Fruit fly (Drosophila melanogaster): ENCODE results near the gene GABA-B-R1.

Gene GABA-B-R1

DNA sequence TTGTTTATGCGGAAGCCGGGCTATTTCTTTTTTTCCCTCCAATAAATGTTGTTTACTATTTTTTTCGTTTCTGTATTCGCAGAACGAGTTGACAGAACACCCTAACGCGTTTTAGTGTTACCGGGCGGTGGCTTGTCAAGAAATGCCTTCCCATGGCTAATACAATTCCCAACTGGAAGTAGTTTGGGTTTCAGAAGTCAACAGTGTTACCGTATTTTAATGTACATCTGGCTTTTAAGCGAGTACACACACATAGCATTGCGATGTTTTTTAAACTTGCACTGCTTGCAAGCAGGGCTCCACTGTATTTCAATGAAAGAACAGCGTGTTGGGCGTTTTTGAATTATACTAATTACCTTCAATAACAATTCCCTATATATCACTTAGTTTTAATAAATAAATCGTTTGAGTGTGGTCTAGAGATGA, 44.5 kb downstream of the GABA-B-R1 start, which contains the start of gene TfIIS (continued):
- TF ChIP-seq cwo (GFP tag; optimal IDR thresholded peaks at IDR 0.05) (no peak), tll (GFP tag; optimal IDR thresholded peaks at IDR 0.05) (peak in 1 of 2 experiments; percentile 94), H2.0 (GFP tag; IDR thresholded peaks at IDR 0.05) (no peak), NC2β (GFP tag; optimal IDR thresholded peaks at IDR 0.05) (peak; percentile 47), CG4707 (GFP tag; optimal IDR thresholded peaks at IDR 0.05) (no peak), CG6654 (GFP tag; optimal IDR thresholded peaks at IDR 0.05) (no peak), dan (GFP tag; IDR thresholded peaks at IDR 0.05) (no peak), HLHmδ (GFP tag; optimal IDR thresholded peaks at IDR 0.05) (no peak), CG8388 (GFP tag; optimal IDR thresholded peaks at IDR 0.05) (no peak), CG4282 (GFP tag; optimal IDR thresholded peaks at IDR 0.05) (no peak), Mes4 (GFP tag; optimal IDR thresholded peaks at IDR 0.05) (no peak), ken (GFP tag; IDR thresholded peaks at IDR 0.05) (no peak), CG31441 (GFP tag; IDR thresholded peaks at IDR 0.05) (no peak), CG11723 (GFP tag; optimal IDR thresholded peaks at IDR 0.05) (no peak), esg (GFP tag; conservative IDR thresholded peaks at IDR 0.05) (no peak), CG3281 (GFP tag; optimal IDR thresholded peaks at IDR 0.05) (no peak), Dref (GFP tag; IDR thresholded peaks at IDR 0.05) (peak; percentile 54), Optix (GFP tag; IDR thresholded peaks at IDR 0.05) (no peak), Tbp (GFP tag; optimal IDR thresholded peaks at IDR 0.05) (no peak), Hr78 (GFP tag; optimal IDR thresholded peaks at IDR 0.05) (no peak), CG10321 (GFP tag; IDR thresholded peaks at IDR 0.05) (no peak; the same call in 1 of the 2 replicates), CG9797 (GFP tag; optimal IDR thresholded peaks at IDR 0.05) (peak; percentile 97), salm (tag; optimal IDR thresholded peaks at IDR 0.05) (no peak), CG10147 (GFP tag; optimal IDR thresholded peaks at IDR 0.05) (no peak), peb (GFP tag; IDR thresholded peaks at IDR 0.05) (no peak), sd (tag; optimal IDR thresholded peaks at IDR 0.05) (peak; percentile 31), CG10565 (GFP tag; optimal IDR thresholded peaks at IDR 0.05) (no peak), CG2120 (GFP tag; optimal IDR thresholded peaks at IDR 0.05) (peak; percentile 37), tna (GFP tag; IDR thresholded peaks at IDR 0.05; ENCODE audit: partially characterized antibody) (no peak), usp (GFP tag; optimal IDR thresholded peaks at IDR 0.05) (no peak), CG18599 (GFP tag; optimal IDR thresholded peaks at IDR 0.05) (no peak), GATAe (GFP tag; conservative IDR thresholded peaks at IDR 0.05) (no peak), hb (GFP tag; IDR thresholded peaks at IDR 0.05; ENCODE audit: partially characterized antibody) (no peak), Atf3 (GFP tag; optimal IDR thresholded peaks at IDR 0.05) (no peak), gcm (GFP tag; optimal IDR thresholded peaks at IDR 0.05) (no peak), CG12236 (GFP tag; optimal IDR thresholded peaks at IDR 0.05) (no peak), CG4730 (GFP tag; IDR thresholded peaks at IDR 0.05) (no peak), danr (GFP tag; IDR thresholded peaks at IDR 0.05) (no peak), twi (tag; optimal IDR thresholded peaks at IDR 0.05) (peak; percentile 2), h (optimal IDR thresholded peaks at IDR 0.05) (no peak), Jarid2 (GFP tag; optimal IDR thresholded peaks at IDR 0.05) (no peak), wor (GFP tag; IDR thresholded peaks at IDR 0.05) (no peak), prd (optimal IDR thresholded peaks at IDR 0.05) (no peak), prd (GFP tag; IDR thresholded peaks at IDR 0.05) (no peak), CG32532 (GFP tag; IDR thresholded peaks at IDR 0.05) (peak; percentile 18; the same call in 1 of the 2 replicates), CG7271 (tag; optimal IDR thresholded peaks at IDR 0.05) (no peak), ham (GFP tag; IDR thresholded peaks at IDR 0.05) (no peak), CG3995 (GFP tag; optimal IDR thresholded peaks at IDR 0.05) (no peak), Dad (GFP tag; optimal IDR thresholded peaks at IDR 0.05) (no peak), pnt (GFP tag; optimal IDR thresholded peaks at IDR 0.05) (no peak), br (optimal IDR thresholded peaks at IDR 0.05) (no peak), dpn (GFP tag; optimal IDR thresholded peaks at IDR 0.05) (peak in 1 of 2 experiments; percentile 22), CG13624 (GFP tag; optimal IDR thresholded peaks at IDR 0.05) (no peak)
